Worm (Caenorhabditis elegans) whole organism, L4 larva: ENCODE data around the gene nas-33.
A peak's percentile ranks its signal among the peaks of the same experiment; 100 is the strongest.

Experiments
- F26F4.8 ChIP-seq: fragments of 200-800 bp; sonication (Bioruptor generic); conservative IDR thresholded peaks from 2 replicates; pipeline ENCODE4 v1.3.6; 2022; ENCODE audit warnings: missing genetic modification characterization, missing compliant biosample characterization
- F37D6.2 ChIP-seq: sonication (generic microtip); optimal IDR thresholded peaks from 2 replicates; lab custom pipeline; 2016; ENCODE audit warnings: mild to moderate bottlenecking, missing genetic modification characterization, missing compliant biosample characterization
- F49E8.2 ChIP-seq: sonication (generic microtip); optimal IDR thresholded peaks from 2 replicates; lab custom pipeline; 2016; ENCODE audit warnings: missing compliant biosample characterization, mild to moderate bottlenecking, missing genetic modification characterization, borderline replicate concordance
- R02D3.7 ChIP-seq: fragments of 150-350 bp; sonication (generic microtip); optimal IDR thresholded peaks from 3 replicates; lab custom pipeline; 2014; ENCODE audit warnings: missing biosample characterization, missing genetic modification characterization
- T20F7.1 ChIP-seq: fragments of 200-800 bp; sonication (Bioruptor generic); optimal IDR thresholded peaks from 2 replicates; lab custom pipeline; 2018; ENCODE audit warnings: mild to moderate bottlenecking, missing genetic modification characterization, missing compliant biosample characterization
- T26A8.4 ChIP-seq: fragments of 200-800 bp; sonication (Bioruptor generic); IDR thresholded peaks from 2 replicates; pipeline ENCODE4 v1.3.6; 2022; ENCODE audit warnings: missing genetic modification characterization, missing compliant biosample characterization
- Y105C5A.15 ChIP-seq: fragments of 200-800 bp; sonication (Bioruptor generic); IDR thresholded peaks from 2 replicates; pipeline ENCODE4 v1.3.6; 2022; ENCODE audit warnings: missing genetic modification characterization, missing compliant biosample characterization
- ZK337.2 ChIP-seq: fragments of 200-800 bp; sonication (Bioruptor generic); IDR thresholded peaks from 2 replicates; pipeline ENCODE4 v1.3.6; 2022; ENCODE audit warnings: missing genetic modification reagents, missing genetic modification characterization, missing compliant biosample characterization
- ZK546.5 ChIP-seq, 2 experiments: sonication (generic microtip); optimal IDR thresholded peaks; 2 replicates each; lab custom pipeline; 2017; ENCODE audit warnings: missing biosample characterization in 2 of 2, missing genetic modification characterization in 2 of 2
- aha-1 ChIP-seq: fragments of 150-350 bp; peaks from one replicate; lab custom pipeline; 2014; ENCODE audit warnings: missing biosample characterization, missing genetic modification characterization
- ama-1 ChIP-seq: fragments of 150-350 bp; optimal IDR thresholded peaks from 2 replicates; lab custom pipeline; 2014; ENCODE audit warnings: inconsistent platforms, mixed read lengths
- attf-4 ChIP-seq: sonication (generic microtip); optimal IDR thresholded peaks from 3 replicates; lab custom pipeline; 2017; ENCODE audit warnings: missing biosample characterization, missing genetic modification characterization
- ceh-28 ChIP-seq: fragments of 150-350 bp; optimal IDR thresholded peaks from 2 replicates; lab custom pipeline; 2014; ENCODE audit warnings: missing biosample characterization, missing genetic modification reagents, missing genetic modification characterization
- ceh-44 ChIP-seq: fragments of 200-800 bp; sonication (Bioruptor generic); IDR thresholded peaks from 2 replicates; pipeline ENCODE4 v1.3.6; 2022; ENCODE audit warnings: missing genetic modification reagents, missing genetic modification characterization, missing compliant biosample characterization
- ceh-62 ChIP-seq: sonication (generic microtip); optimal IDR thresholded peaks from 2 replicates; lab custom pipeline; 2017; ENCODE audit warnings: missing biosample characterization, missing genetic modification characterization
- ces-1 ChIP-seq: fragments of 150-350 bp; sonication (generic microtip); optimal IDR thresholded peaks from 4 replicates; lab custom pipeline; 2014; ENCODE audit warnings: missing biosample characterization, missing genetic modification reagents, missing genetic modification characterization
- ctbp-1 ChIP-seq: fragments of 200-800 bp; sonication (Bioruptor generic); IDR thresholded peaks from 2 replicates; pipeline ENCODE4 v1.3.6; 2022; ENCODE audit warnings: missing genetic modification reagents, missing genetic modification characterization, missing compliant biosample characterization
- daf-12 ChIP-seq: fragments of 150-350 bp; optimal IDR thresholded peaks from 2 replicates; lab custom pipeline; 2014; ENCODE audit warnings: missing biosample characterization, missing genetic modification reagents, missing genetic modification characterization
- daf-16 ChIP-seq, 3 experiments: sonication (generic microtip); optimal IDR thresholded peaks; 2 replicates each; lab custom pipeline; 2016 to 2017; ENCODE audit warnings: missing genetic modification characterization in 3 of 3, missing genetic modification reagents in 3 of 3, mild to moderate bottlenecking in 2 of 3, missing compliant biosample characterization in 2 of 3, missing biosample characterization in 1 of 3, moderate library complexity in 1 of 3
- daf-19 ChIP-seq: fragments of 200-800 bp; sonication (Bioruptor generic); conservative IDR thresholded peaks from 2 replicates; pipeline ENCODE4 v1.3.6; 2022; ENCODE audit warnings: missing genetic modification characterization, missing compliant biosample characterization
- daf-8 ChIP-seq: fragments of 200-800 bp; sonication (Bioruptor generic); IDR thresholded peaks from 2 replicates; pipeline ENCODE4 v1.3.6; 2022; ENCODE audit warnings: missing genetic modification characterization, missing compliant biosample characterization
- dmd-6 ChIP-seq: fragments of 200-800 bp; sonication (Bioruptor generic); IDR thresholded peaks from 2 replicates; pipeline ENCODE4 v1.3.6; 2022; ENCODE audit warnings: missing genetic modification reagents, missing genetic modification characterization, missing compliant biosample characterization
- dmd-9 ChIP-seq: fragments of 200-800 bp; sonication (Bioruptor generic); IDR thresholded peaks from 2 replicates; pipeline ENCODE4 v1.3.6; 2022; ENCODE audit warnings: missing genetic modification reagents, missing genetic modification characterization, missing compliant biosample characterization
- egl-27 ChIP-seq: sonication (generic microtip); optimal IDR thresholded peaks from 3 replicates; lab custom pipeline; 2017; ENCODE audit warnings: missing biosample characterization, missing genetic modification reagents, missing genetic modification characterization
- egl-43 ChIP-seq: fragments of 200-800 bp; sonication (Bioruptor generic); IDR thresholded peaks from 2 replicates; pipeline ENCODE4 v1.3.6; 2022; ENCODE audit warnings: missing genetic modification reagents, missing genetic modification characterization, missing compliant biosample characterization
- hif-1 ChIP-seq, 2 experiments: sonication (generic microtip); optimal IDR thresholded peaks; 2 replicates each; lab custom pipeline; 2016 to 2017; ENCODE audit warnings: missing compliant biosample characterization in 2 of 2, missing genetic modification characterization in 2 of 2, missing genetic modification reagents in 2 of 2, missing genotype in 2 of 2, mild to moderate bottlenecking in 1 of 2
- hlh-11 ChIP-seq: fragments of 200-800 bp; sonication (Bioruptor generic); optimal IDR thresholded peaks from 2 replicates; lab custom pipeline; 2018; ENCODE audit warnings: mild to moderate bottlenecking, missing genetic modification characterization, missing compliant biosample characterization
- lim-7 ChIP-seq: fragments of 200-800 bp; sonication (Bioruptor generic); IDR thresholded peaks from 2 replicates; pipeline ENCODE4 v1.3.6; 2022; ENCODE audit warnings: missing genetic modification characterization, missing compliant biosample characterization
- lin-13 ChIP-seq: fragments of 150-350 bp; optimal IDR thresholded peaks from 2 replicates; lab custom pipeline; 2014; ENCODE audit warnings: missing biosample characterization, missing genetic modification reagents, missing genetic modification characterization
- lin-15B ChIP-seq: fragments of 150-350 bp; sonication (generic microtip); optimal IDR thresholded peaks from 3 replicates; lab custom pipeline; 2014; ENCODE audit warnings: missing biosample characterization, missing genetic modification characterization
- lin-38 ChIP-seq: fragments of 200-800 bp; sonication (Bioruptor generic); IDR thresholded peaks from 2 replicates; pipeline ENCODE4 v1.3.6; 2022; ENCODE audit warnings: missing genetic modification reagents, missing genetic modification characterization, missing compliant biosample characterization
- lsy-2 ChIP-seq, 2 experiments: fragments of 150-350 bp in 1 of 2; sonication (generic microtip) in 1 of 2; optimal IDR thresholded peaks; 2 replicates each; lab custom pipeline; 2014 to 2017; ENCODE audit warnings: missing biosample characterization in 2 of 2, missing genetic modification characterization in 2 of 2
- mep-1 ChIP-seq: fragments of 150-350 bp; sonication (generic microtip); optimal IDR thresholded peaks from 3 replicates; lab custom pipeline; 2014; ENCODE audit warnings: missing biosample characterization, missing genetic modification characterization
- mxl-2 ChIP-seq: fragments of 200-800 bp; sonication (Bioruptor generic); conservative IDR thresholded peaks from 2 replicates; pipeline ENCODE4 v1.3.6; 2022; ENCODE audit warnings: missing genetic modification reagents, missing genetic modification characterization, missing compliant biosample characterization
- nhr-10 ChIP-seq: fragments of 150-350 bp; optimal IDR thresholded peaks from 2 replicates; lab custom pipeline; 2014; ENCODE audit warnings: missing biosample characterization, missing genetic modification characterization
- nhr-11 ChIP-seq: fragments of 150-350 bp; optimal IDR thresholded peaks from 2 replicates; lab custom pipeline; 2014; ENCODE audit warnings: missing biosample characterization, missing genetic modification characterization
- nhr-25 ChIP-seq: sonication (generic microtip); optimal IDR thresholded peaks from 2 replicates; lab custom pipeline; 2017; ENCODE audit warnings: missing genetic modification characterization, mild to moderate bottlenecking, missing compliant biosample characterization, antibody characterized with exemption, moderate library complexity, borderline replicate concordance; ENCODE audit not compliant: insufficient read depth
- nhr-42 ChIP-seq: fragments of 200-800 bp; sonication (Bioruptor generic); IDR thresholded peaks from 2 replicates; pipeline ENCODE4 v1.3.6; 2022; ENCODE audit warnings: missing genetic modification characterization, missing compliant biosample characterization
- nhr-77 ChIP-seq: fragments of 150-350 bp; optimal IDR thresholded peaks from 2 replicates; lab custom pipeline; 2014; ENCODE audit warnings: missing biosample characterization, missing genetic modification characterization
- php-3 ChIP-seq: fragments of 200-800 bp; sonication (Bioruptor generic); IDR thresholded peaks from 2 replicates; pipeline ENCODE4 v1.3.6; 2022; ENCODE audit warnings: missing genetic modification reagents, missing genetic modification characterization, missing compliant biosample characterization
- pqm-1 ChIP-seq: sonication (generic microtip); optimal IDR thresholded peaks from 2 replicates; lab custom pipeline; 2017; ENCODE audit warnings: missing biosample characterization, missing genetic modification characterization
- sdz-12 ChIP-seq: fragments of 200-800 bp; sonication (Bioruptor generic); optimal IDR thresholded peaks from 2 replicates; lab custom pipeline; 2018; ENCODE audit warnings: mild to moderate bottlenecking, missing genetic modification characterization, missing compliant biosample characterization
- set-16 ChIP-seq: fragments of 200-800 bp; sonication (Bioruptor generic); IDR thresholded peaks from 2 replicates; pipeline ENCODE4 v1.3.6; 2022; ENCODE audit warnings: missing genetic modification reagents, missing genetic modification characterization, missing compliant biosample characterization
- snpc-1.2 ChIP-seq: fragments of 200-800 bp; sonication (Bioruptor generic); IDR thresholded peaks from 2 replicates; pipeline ENCODE4 v1.3.6; 2022; ENCODE audit warnings: missing genetic modification reagents, missing genetic modification characterization, missing compliant biosample characterization
- snpc-4 ChIP-seq: fragments of 150-350 bp; optimal IDR thresholded peaks from 2 replicates; lab custom pipeline; 2014; ENCODE audit warnings: missing biosample characterization, missing genetic modification characterization
- spr-3 ChIP-seq: fragments of 200-800 bp; sonication (Bioruptor generic); optimal IDR thresholded peaks from 2 replicates; lab custom pipeline; 2018; ENCODE audit warnings: mild to moderate bottlenecking, missing genetic modification characterization, missing compliant biosample characterization
- tag-97 ChIP-seq: fragments of 200-800 bp; sonication (Bioruptor generic); IDR thresholded peaks from 2 replicates; pipeline ENCODE4 v1.3.6; 2022; ENCODE audit warnings: missing genetic modification characterization, missing compliant biosample characterization
- tra-1 ChIP-seq: fragments of 200-800 bp; sonication (Bioruptor generic); IDR thresholded peaks from 2 replicates; pipeline ENCODE4 v1.3.6; 2022; ENCODE audit warnings: missing genetic modification reagents, missing genetic modification characterization, missing compliant biosample characterization
- unc-130 ChIP-seq: sonication (generic microtip); optimal IDR thresholded peaks from 2 replicates; lab custom pipeline; 2016; ENCODE audit warnings: missing genetic modification reagents, missing genetic modification characterization, missing compliant biosample characterization
- zfp-2 ChIP-seq: sonication (generic microtip); optimal IDR thresholded peaks from 2 replicates; lab custom pipeline; 2016; ENCODE audit warnings: mild to moderate bottlenecking, missing genetic modification characterization, missing compliant biosample characterization
- zfp-3 ChIP-seq: fragments of 200-800 bp; sonication (Bioruptor generic); conservative IDR thresholded peaks from 2 replicates; pipeline ENCODE4 v1.3.6; 2022; ENCODE audit warnings: missing genetic modification reagents, missing genetic modification characterization, missing compliant biosample characterization
- zip-11 ChIP-seq: fragments of 200-800 bp; sonication (Bioruptor generic); IDR thresholded peaks from 2 replicates; pipeline ENCODE4 v1.3.6; 2022; ENCODE audit warnings: missing genetic modification characterization, missing compliant biosample characterization
- ztf-7 ChIP-seq: fragments of 150-350 bp; optimal IDR thresholded peaks from 2 replicates; lab custom pipeline; 2014; ENCODE audit warnings: missing biosample characterization, missing genetic modification characterization

nas-33 gene

ce11 chrX:6456567-6456966, 1.5 kb upstream of the nas-33 start, which contains the start of gene pept-1 (continued):
- TF ChIP-seq ces-1 (GFP tag; lab: Kevin White, UChicago) = no peak
- no peak for TF ChIP-seq nhr-42 (GFP tag; lab: Robert Waterston, UW)
- peak; percentile 91 for TF ChIP-seq hlh-11 (tag; lab: Kevin White, UChicago)
- no peak for TF ChIP-seq lin-15B (tag; lab: Kevin White, UChicago)
- no peak for TF ChIP-seq T20F7.1 (GFP tag; lab: Kevin White, UChicago)
- no peak for TF ChIP-seq tag-97
- no peak for TF ChIP-seq lim-7
- TF ChIP-seq daf-16 (GFP tag; optimal IDR thresholded peaks at IDR 0.05; lab: Kevin White, UChicago) = no peak
- peak; percentile 58 for TF ChIP-seq daf-16 (tag; optimal IDR thresholded peaks at IDR 0.05; lab: Kevin White, UChicago)
- TF ChIP-seq F37D6.2 (tag; lab: Kevin White, UChicago) = no peak
- TF ChIP-seq egl-43 (GFP tag; lab: Robert Waterston, UW) = no peak
- no peak for TF ChIP-seq egl-27 (tag; lab: Kevin White, UChicago)
- no peak for TF ChIP-seq ceh-44 (GFP tag; lab: Robert Waterston, UW)
- TF ChIP-seq nhr-11 (tag; lab: Kevin White, UChicago) = no peak
- no peak for TF ChIP-seq ztf-7 (tag; lab: Kevin White, UChicago)
- no peak for TF ChIP-seq F26F4.8 (GFP tag; lab: Robert Waterston, UW)
- TF ChIP-seq daf-19 (GFP tag; lab: Robert Waterston, UW) = no peak
- TF ChIP-seq ceh-62 (tag; lab: Kevin White, UChicago) = no peak
- no peak for TF ChIP-seq F49E8.2
- no peak for TF ChIP-seq hif-1 (tag; optimal IDR thresholded peaks at IDR 0.05; lab: Kevin White, UChicago)
- TF ChIP-seq zip-11 = no peak
- TF ChIP-seq nhr-25 (tag; lab: Kevin White, UChicago) = no peak
- TF ChIP-seq dmd-9 (GFP tag; lab: Robert Waterston, UW) = no peak
- no peak for TF ChIP-seq ZK546.5 (tag; optimal IDR thresholded peaks at IDR 0.05; lab: Kevin White, UChicago)
- no peak for TF ChIP-seq attf-4
- no peak for TF ChIP-seq Y105C5A.15 (GFP tag; lab: Robert Waterston, UW)
- TF ChIP-seq lin-13 (GFP tag; lab: Kevin White, UChicago) = no peak
- TF ChIP-seq aha-1 (tag; lab: Kevin White, UChicago) = no peak
- TF ChIP-seq lin-38 (GFP tag; lab: Robert Waterston, UW) = no peak
- no peak for TF ChIP-seq unc-130 (GFP tag; lab: Kevin White, UChicago)
- no peak for TF ChIP-seq snpc-4 (tag; lab: Kevin White, UChicago)
- TF ChIP-seq dmd-6 = peak; percentile 88
- no peak for TF ChIP-seq zfp-2 (tag; lab: Kevin White, UChicago)
- TF ChIP-seq lsy-2 (tag; optimal IDR thresholded peaks at IDR 0.05; lab: Kevin White, UChicago) = no peak
- TF ChIP-seq daf-12 (tag; lab: Kevin White, UChicago) = no peak
- TF ChIP-seq snpc-1.2 = no peak
- no peak for TF ChIP-seq nhr-10 (tag; lab: Kevin White, UChicago)
- TF ChIP-seq ceh-28 = no peak
- TF ChIP-seq sdz-12 = no peak
- peak; percentile 95 for TF ChIP-seq pqm-1 (tag; lab: Kevin White, UChicago)
- TF ChIP-seq R02D3.7 (tag; lab: Kevin White, UChicago) = no peak
- peak; percentile 76 for TF ChIP-seq tra-1
- TF ChIP-seq ama-1 (lab: Kevin White, UChicago) = no peak
- TF ChIP-seq nhr-77 = peak; percentile 30
- TF ChIP-seq ZK337.2 (GFP tag; lab: Robert Waterston, UW) = no peak
- no peak for TF ChIP-seq mep-1 (tag; lab: Kevin White, UChicago)
- TF ChIP-seq php-3 (GFP tag; lab: Robert Waterston, UW) = peak; percentile 73
- no peak for TF ChIP-seq zfp-3 (GFP tag; lab: Robert Waterston, UW)
- TF ChIP-seq ctbp-1 (GFP tag; lab: Robert Waterston, UW) = no peak
- TF ChIP-seq set-16 = no peak
- no peak for TF ChIP-seq spr-3 (GFP tag; lab: Kevin White, UChicago)
- no peak for TF ChIP-seq daf-8
- TF ChIP-seq T26A8.4 (GFP tag; lab: Robert Waterston, UW) = no peak
- no peak for TF ChIP-seq mxl-2 (GFP tag; lab: Robert Waterston, UW)
